Worm (Caenorhabditis elegans) whole organism, L1 larva: Measurements from ENCODE around the gene sec-24.1.

Experiments
- C16A3.4 ChIP-seq: fragments of 150-350 bp; optimal IDR thresholded peaks from 2 replicates; lab custom pipeline; 2014; ENCODE audit warnings: missing biosample characterization, missing genetic modification characterization
- C34B4.2 ChIP-seq: sonication (generic microtip); optimal IDR thresholded peaks from 2 replicates; lab custom pipeline; 2017; ENCODE audit warnings: mild to moderate bottlenecking, missing genetic modification characterization, missing compliant biosample characterization
- F16B12.6 ChIP-seq: fragments of 150-350 bp; optimal IDR thresholded peaks from 2 replicates; lab custom pipeline; 2014; ENCODE audit warnings: missing biosample characterization, missing genetic modification characterization
- blmp-1 ChIP-seq: fragments of 150-350 bp; optimal IDR thresholded peaks from 2 replicates; lab custom pipeline; 2014; ENCODE audit warnings: missing biosample characterization, missing genetic modification characterization
- ceh-63 ChIP-seq: fragments of 200-800 bp; sonication (Bioruptor generic); optimal IDR thresholded peaks from 2 replicates; lab custom pipeline; 2018; ENCODE audit warnings: mild to moderate bottlenecking, missing genetic modification characterization, missing compliant biosample characterization
- ceh-90 ChIP-seq: sonication (generic microtip); optimal IDR thresholded peaks from 2 replicates; lab custom pipeline; 2016; ENCODE audit warnings: missing genetic modification characterization, missing compliant biosample characterization
- ces-1 ChIP-seq: fragments of 150-350 bp; optimal IDR thresholded peaks from 2 replicates; lab custom pipeline; 2014; ENCODE audit warnings: missing biosample characterization, missing genetic modification reagents, missing genetic modification characterization
- dpl-1 ChIP-seq, 3 experiments: fragments of 150-350 bp in 2 of 3; sonication (generic microtip) in 1 of 3; optimal IDR thresholded peaks; 2 replicates each; lab custom pipeline; 2014 to 2017; ENCODE audit warnings: missing biosample characterization in 3 of 3, missing genetic modification characterization in 3 of 3, missing genetic modification reagents in 3 of 3
- efl-1 ChIP-seq, 4 experiments: fragments of 150-350 bp; optimal IDR thresholded peaks in 3 of 4; peaks in 1 of 4; 1 replicate in 1 of 4; 2 replicates in 3 of 4; lab custom pipeline; 2014; ENCODE audit warnings: missing biosample characterization in 2 of 4, missing genetic modification characterization in 2 of 4, missing genetic modification reagents in 2 of 4
- efl-3 ChIP-seq: fragments of 200-800 bp; sonication (Bioruptor generic); optimal IDR thresholded peaks from 2 replicates; lab custom pipeline; 2018; ENCODE audit warnings: mild to moderate bottlenecking, missing genetic modification characterization, missing compliant biosample characterization
- elt-2 ChIP-seq: sonication (generic microtip); optimal IDR thresholded peaks from 2 replicates; lab custom pipeline; 2016; ENCODE audit warnings: missing genetic modification characterization, mild to moderate bottlenecking, inconsistent platforms, missing compliant biosample characterization, missing genetic modification reagents
- ets-5 ChIP-seq: fragments of 200-800 bp; sonication (Bioruptor generic); IDR thresholded peaks from 2 replicates; pipeline ENCODE4 v1.3.6; 2022; ENCODE audit warnings: missing genetic modification characterization, missing compliant biosample characterization
- fkh-4 ChIP-seq: sonication (generic microtip); optimal IDR thresholded peaks from 2 replicates; lab custom pipeline; 2016; ENCODE audit warnings: missing compliant biosample characterization, missing genetic modification characterization, borderline replicate concordance
- fkh-8 ChIP-seq: sonication (generic microtip); optimal IDR thresholded peaks from 2 replicates; lab custom pipeline; 2016; ENCODE audit warnings: mild to moderate bottlenecking, missing genetic modification characterization, missing compliant biosample characterization
- grh-1 ChIP-seq: fragments of 200-800 bp; sonication (Bioruptor generic); IDR thresholded peaks from 2 replicates; pipeline ENCODE4 v1.3.6; 2022; ENCODE audit warnings: missing genetic modification reagents, missing genetic modification characterization, missing compliant biosample characterization
- hlh-17 ChIP-seq: fragments of 200-800 bp; sonication (Bioruptor generic); optimal IDR thresholded peaks from 2 replicates; lab custom pipeline; 2018; ENCODE audit warnings: missing genetic modification characterization, mild to moderate bottlenecking, missing compliant biosample characterization, moderate library complexity, borderline replicate concordance
- hlh-4 ChIP-seq: sonication (generic microtip); optimal IDR thresholded peaks from 2 replicates; lab custom pipeline; 2016; ENCODE audit warnings: mild to moderate bottlenecking, missing genetic modification characterization, missing compliant biosample characterization
- irx-1 ChIP-seq: sonication (generic microtip); optimal IDR thresholded peaks from 2 replicates; lab custom pipeline; 2016; ENCODE audit warnings: missing genetic modification characterization, missing compliant biosample characterization
- isw-1 ChIP-seq: fragments of 200-800 bp; sonication (Bioruptor generic); IDR thresholded peaks from 2 replicates; pipeline ENCODE4 v1.3.6; 2022; ENCODE audit warnings: missing genetic modification characterization, missing compliant biosample characterization
- lin-14 ChIP-seq: fragments of 200-800 bp; sonication (Bioruptor generic); optimal IDR thresholded peaks from 2 replicates; lab custom pipeline; 2018; ENCODE audit warnings: mild to moderate bottlenecking, missing genetic modification characterization, moderate library complexity, missing compliant biosample characterization
- lin-15B ChIP-seq: fragments of 150-350 bp; sonication (generic microtip); optimal IDR thresholded peaks from 3 replicates; lab custom pipeline; 2014; ENCODE audit warnings: missing biosample characterization, missing genetic modification characterization
- lin-39 ChIP-seq: fragments of 150-350 bp; optimal IDR thresholded peaks from 2 replicates; lab custom pipeline; 2014; ENCODE audit warnings: missing biosample characterization, missing genetic modification reagents, missing genetic modification characterization
- lir-3 ChIP-seq: sonication (generic microtip); optimal IDR thresholded peaks from 2 replicates; lab custom pipeline; 2016; ENCODE audit warnings: mild to moderate bottlenecking, missing genetic modification characterization, moderate library complexity, missing compliant biosample characterization; ENCODE audit not compliant: poor library complexity
- lsy-2 ChIP-seq, 2 experiments: fragments of 150-350 bp; optimal IDR thresholded peaks; 2 replicates each; lab custom pipeline; 2014; ENCODE audit warnings: missing biosample characterization in 2 of 2, missing genetic modification characterization in 2 of 2
- mab-9 ChIP-seq: fragments of 200-800 bp; sonication (Bioruptor generic); IDR thresholded peaks from 2 replicates; pipeline ENCODE4 v1.3.6; 2022; ENCODE audit warnings: missing genetic modification reagents, missing genetic modification characterization, missing compliant biosample characterization
- mdl-1 ChIP-seq, 2 experiments: fragments of 150-350 bp; optimal IDR thresholded peaks; 2 replicates each; lab custom pipeline; 2014 to 2017; ENCODE audit warnings: missing biosample characterization in 2 of 2, missing genetic modification characterization in 2 of 2, inconsistent platforms in 1 of 2
- mef-2 ChIP-seq: fragments of 150-350 bp; optimal IDR thresholded peaks from 2 replicates; lab custom pipeline; 2014; ENCODE audit warnings: missing biosample characterization, missing genetic modification characterization
- mep-1 ChIP-seq: fragments of 150-350 bp; optimal IDR thresholded peaks from 2 replicates; lab custom pipeline; 2014; ENCODE audit warnings: missing biosample characterization, missing genetic modification characterization
- nhr-11 ChIP-seq: fragments of 150-350 bp; optimal IDR thresholded peaks from 2 replicates; lab custom pipeline; 2014; ENCODE audit warnings: missing biosample characterization, missing genetic modification characterization
- nhr-20 ChIP-seq: sonication (generic microtip); optimal IDR thresholded peaks from 2 replicates; lab custom pipeline; 2016; ENCODE audit warnings: mild to moderate bottlenecking, missing genetic modification characterization, missing compliant biosample characterization
- nhr-237 ChIP-seq: fragments of 150-350 bp; optimal IDR thresholded peaks from 2 replicates; lab custom pipeline; 2014; ENCODE audit warnings: missing biosample characterization, missing genetic modification characterization
- nhr-28 ChIP-seq: fragments of 150-350 bp; optimal IDR thresholded peaks from 2 replicates; lab custom pipeline; 2014; ENCODE audit warnings: missing biosample characterization, missing genetic modification characterization
- nhr-47 ChIP-seq: sonication (generic microtip); optimal IDR thresholded peaks from 2 replicates; lab custom pipeline; 2016; ENCODE audit warnings: mild to moderate bottlenecking, missing genetic modification characterization, moderate library complexity, missing compliant biosample characterization
- nhr-71 ChIP-seq: sonication (generic microtip); optimal IDR thresholded peaks from 2 replicates; lab custom pipeline; 2016; ENCODE audit warnings: mild to moderate bottlenecking, missing genetic modification characterization, moderate library complexity, missing compliant biosample characterization
- nhr-76 ChIP-seq: sonication (generic microtip); optimal IDR thresholded peaks from 2 replicates; lab custom pipeline; 2017; ENCODE audit warnings: missing biosample characterization, missing genetic modification characterization
- nhr-84 ChIP-seq: sonication (generic microtip); optimal IDR thresholded peaks from 2 replicates; lab custom pipeline; 2017; ENCODE audit warnings: missing biosample characterization, missing genetic modification characterization
- nhr-85 ChIP-seq: sonication (generic microtip); peaks from one replicate; lab custom pipeline; 2016; ENCODE audit warnings: missing genetic modification characterization, inconsistent platforms, missing compliant biosample characterization
- pag-3 ChIP-seq: sonication (generic microtip); optimal IDR thresholded peaks from 2 replicates; lab custom pipeline; 2017; ENCODE audit warnings: missing genetic modification characterization, mild to moderate bottlenecking, missing compliant biosample characterization, antibody characterized with exemption, borderline replicate concordance; ENCODE audit not compliant: insufficient read depth
- pqm-1 ChIP-seq: sonication (generic microtip); optimal IDR thresholded peaks from 3 replicates; lab custom pipeline; 2017; ENCODE audit warnings: missing biosample characterization, missing genetic modification characterization
- snpc-4 ChIP-seq: fragments of 150-350 bp; optimal IDR thresholded peaks from 2 replicates; lab custom pipeline; 2014; ENCODE audit warnings: missing biosample characterization, missing genetic modification characterization
- sptf-1 ChIP-seq: fragments of 150-350 bp; optimal IDR thresholded peaks from 2 replicates; lab custom pipeline; 2014; ENCODE audit warnings: missing biosample characterization, missing genetic modification characterization
- sup-37 ChIP-seq: fragments of 200-800 bp; sonication (Bioruptor generic); optimal IDR thresholded peaks from 2 replicates; lab custom pipeline; 2018; ENCODE audit warnings: mild to moderate bottlenecking, missing genetic modification characterization, missing compliant biosample characterization
- swsn-7 ChIP-seq: sonication (generic microtip); optimal IDR thresholded peaks from 2 replicates; lab custom pipeline; 2016; ENCODE audit warnings: missing genetic modification characterization, missing compliant biosample characterization
- unc-30 ChIP-seq: sonication (generic microtip); optimal IDR thresholded peaks from 2 replicates; lab custom pipeline; 2017; ENCODE audit warnings: missing biosample characterization, missing genetic modification characterization
- unc-98 ChIP-seq: fragments of 200-800 bp; sonication (Bioruptor generic); IDR thresholded peaks from 2 replicates; pipeline ENCODE4 v1.3.6; 2022; ENCODE audit warnings: missing genetic modification characterization, missing compliant biosample characterization
- zip-4 ChIP-seq: fragments of 200-800 bp; sonication (Bioruptor generic); optimal IDR thresholded peaks from 2 replicates; lab custom pipeline; 2018; ENCODE audit warnings: mild to moderate bottlenecking, missing genetic modification characterization, moderate library complexity, missing compliant biosample characterization
- ztf-11 ChIP-seq, 2 experiments: sonication (generic microtip); optimal IDR thresholded peaks; 2 replicates each; lab custom pipeline; 2016 to 2017; ENCODE audit warnings: missing genetic modification characterization in 2 of 2, missing biosample characterization in 1 of 2, missing compliant biosample characterization in 1 of 2
- ztf-4 ChIP-seq: fragments of 150-350 bp; optimal IDR thresholded peaks from 2 replicates; lab custom pipeline; 2014; ENCODE audit warnings: missing biosample characterization, missing genetic modification characterization

The sec-24.1 gene

DNA sequence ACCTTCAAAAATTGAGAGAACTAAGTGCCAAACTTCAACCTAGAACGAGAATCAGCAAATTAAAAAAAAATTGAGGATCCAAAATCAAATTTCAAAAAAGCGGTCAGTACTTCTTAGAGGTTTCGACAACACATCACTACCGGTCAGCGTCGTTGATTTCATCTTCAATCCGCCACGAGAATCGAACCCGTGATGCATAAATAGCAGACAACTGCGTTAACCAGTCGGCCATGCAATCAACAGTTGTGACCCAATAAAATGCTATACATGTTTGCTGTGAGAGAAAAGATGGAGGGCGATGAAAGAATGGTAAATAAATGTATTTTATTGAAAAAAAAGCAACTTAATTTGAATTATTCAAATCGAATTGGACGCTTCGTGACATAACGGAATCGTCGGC is 16.3 kb downstream of the sec-24.1 start (continued):
- no peak for TF ChIP-seq unc-98
- TF ChIP-seq hlh-17 (GFP tag; lab: Kevin White, UChicago): no peak
- TF ChIP-seq ceh-90 (tag; lab: Kevin White, UChicago): no peak
- peak; percentile 36 to 69 (median 67) for TF ChIP-seq dpl-1 (GFP tag; optimal IDR thresholded peaks at IDR 0.05; lab: Kevin White, UChicago)
- TF ChIP-seq irx-1 (tag; lab: Kevin White, UChicago): peak; percentile 66
- no peak for TF ChIP-seq pqm-1 (tag; lab: Kevin White, UChicago)
- TF ChIP-seq C16A3.4 (tag; lab: Kevin White, UChicago): peak; percentile 86
- peak; percentile 78 for TF ChIP-seq nhr-47 (tag; lab: Kevin White, UChicago)
- TF ChIP-seq nhr-237: peak; percentile 79
- TF ChIP-seq mab-9 (GFP tag; lab: Robert Waterston, UW): no peak
- no peak for TF ChIP-seq C34B4.2
- TF ChIP-seq nhr-28 (tag; lab: Kevin White, UChicago): no peak
- no peak for TF ChIP-seq efl-3 (GFP tag; lab: Kevin White, UChicago)
- TF ChIP-seq fkh-8: peak; percentile 37

ce11 chrIV:11548671-11549070 is 17.3 kb downstream of the sec-24.1 start, which contains the start of gene M04B2.7:
Gene M04B2.7, minus strand, starts transcription at chrIV:11548771.
- TF ChIP-seq dpl-1 (GFP tag; optimal IDR thresholded peaks at IDR 0.05; lab: Kevin White, UChicago) (no peak), elt-2 (no peak), F16B12.6 (tag; lab: Kevin White, UChicago) (no peak), lir-3 (no peak), efl-1 (optimal IDR thresholded peaks at IDR 0.05; lab: Kevin White, UChicago) (no peak), efl-1 (GFP tag; optimal IDR thresholded peaks at IDR 0.05 in 1 of 2; lab: Kevin White, UChicago) (peak in 1 of 2 experiments; percentile 29)

DNA sequence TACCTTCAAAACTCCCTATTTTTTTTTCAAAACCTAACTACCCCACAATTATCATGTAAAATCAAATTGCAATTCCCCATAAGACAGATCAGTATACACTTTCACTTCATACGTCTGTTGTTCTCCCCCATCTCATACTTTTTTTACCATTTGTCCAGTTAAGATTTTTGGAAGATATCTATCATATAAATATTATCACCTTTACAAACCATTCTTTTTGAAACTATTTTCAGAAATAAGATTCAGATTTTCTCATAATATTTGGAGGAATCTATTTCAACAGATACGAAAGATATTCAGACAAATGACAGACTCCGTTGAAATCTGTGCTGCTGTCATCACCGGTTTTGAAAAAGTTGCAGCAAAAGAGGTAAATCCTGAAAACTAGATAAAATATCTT is 38.2 kb downstream of the sec-24.1 start, which contains the start of gene M04B2.2:
M04B2.2 (plus strand) TSS at position 301 of the 400 bp plus-strand sequence.
- TF ChIP-seq pag-3 (no peak), sup-37 (GFP tag; lab: Kevin White, UChicago) (no peak), zip-4 (no peak), mep-1 (tag; lab: Kevin White, UChicago) (no peak), ceh-90 (tag; lab: Kevin White, UChicago) (no peak), ztf-11 (tag; optimal IDR thresholded peaks at IDR 0.05; lab: Kevin White, UChicago) (no peak), lin-14 (GFP tag; lab: Kevin White, UChicago) (no peak), snpc-4 (tag; lab: Kevin White, UChicago) (no peak), pqm-1 (tag; lab: Kevin White, UChicago) (no peak), fkh-4 (tag; lab: Kevin White, UChicago) (no peak), unc-30 (no peak), nhr-84 (tag; lab: Kevin White, UChicago) (no peak), isw-1 (GFP tag; lab: Robert Waterston, UW) (no peak), lir-3 (peak; percentile 7), ets-5 (GFP tag; lab: Robert Waterston, UW) (no peak), nhr-71 (tag; lab: Kevin White, UChicago) (peak; percentile 7), hlh-17 (GFP tag; lab: Kevin White, UChicago) (no peak), nhr-47 (tag; lab: Kevin White, UChicago) (peak; percentile 20), ztf-4 (no peak), F16B12.6 (tag; lab: Kevin White, UChicago) (no peak), hlh-4 (tag; lab: Kevin White, UChicago) (no peak), lsy-2 (tag; optimal IDR thresholded peaks at IDR 0.05; lab: Kevin White, UChicago) (no peak), nhr-85 (tag; lab: Kevin White, UChicago) (peak; percentile 12), C34B4.2 (no peak), lin-15B (tag; lab: Kevin White, UChicago) (no peak), mdl-1 (tag; optimal IDR thresholded peaks at IDR 0.05; lab: Kevin White, UChicago) (no peak), mef-2 (tag; lab: Kevin White, UChicago) (no peak), sptf-1 (tag; lab: Kevin White, UChicago) (no peak), nhr-20 (no peak), nhr-76 (tag; lab: Kevin White, UChicago) (no peak), nhr-11 (tag; lab: Kevin White, UChicago) (no peak), elt-2 (no peak), ces-1 (GFP tag; lab: Kevin White, UChicago) (no peak), lin-39 (tag; lab: Kevin White, UChicago) (peak; percentile 3), ceh-63 (GFP tag; lab: Kevin White, UChicago) (no peak), swsn-7 (tag; lab: Kevin White, UChicago) (no peak), blmp-1 (no peak), grh-1 (GFP tag; lab: Robert Waterston, UW) (no peak)
